Fruit fly (Drosophila melanogaster) whole organism, larva: Measurements from ENCODE around the gene CG3739.
A peak's percentile ranks its signal among the peaks of the same experiment; 100 is the strongest.

Experiments used
- noc ChIP-seq: fragments of 200-800 bp; sonication (Bioruptor generic); optimal IDR thresholded peaks from 3 replicates; lab custom pipeline; 2019; ENCODE audit warnings: missing biosample characterization, mild to moderate bottlenecking, missing genetic modification characterization, moderate library complexity

CG3739 gene

dm6 chr3R:19398467-19398866 is 5.3 kb downstream of the CG3739 start, which contains the start of gene CG31244:
Gene CG31244 (minus strand): TSS chr3R:19398567.
- no peak for TF ChIP-seq noc

- peak; percentile 91 for TF ChIP-seq noc
These were observed 9.9 kb downstream of the CG3739 start, which contains the start of the genes Ino80 and Aptx for dm6 chr3R:19403096-19403515. Gene Ino80 (minus strand): TSS chr3R:19403153. Gene Aptx (plus strand): TSS chr3R:19403455.

DNA sequence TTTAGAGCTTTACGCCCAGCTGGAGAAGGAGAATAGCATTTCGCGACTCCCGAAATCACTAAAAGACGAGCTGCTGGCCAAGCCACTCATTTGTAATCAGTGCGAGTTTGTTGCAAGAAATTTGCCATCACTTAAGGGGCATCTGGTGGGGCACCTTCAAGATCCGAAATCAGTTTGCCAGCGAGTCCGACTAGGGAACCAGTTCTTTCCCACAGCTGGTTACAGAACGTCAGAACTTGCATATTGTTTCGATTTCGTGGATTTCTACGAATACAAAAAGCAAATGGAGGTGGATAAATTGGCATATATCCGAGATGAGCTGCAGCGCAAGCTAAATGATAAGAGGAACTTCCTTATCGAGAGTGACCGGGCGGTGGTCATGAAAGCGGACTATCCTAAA is 11.1 kb downstream of the CG3739 start:
- TF ChIP-seq noc = no peak

DNA sequence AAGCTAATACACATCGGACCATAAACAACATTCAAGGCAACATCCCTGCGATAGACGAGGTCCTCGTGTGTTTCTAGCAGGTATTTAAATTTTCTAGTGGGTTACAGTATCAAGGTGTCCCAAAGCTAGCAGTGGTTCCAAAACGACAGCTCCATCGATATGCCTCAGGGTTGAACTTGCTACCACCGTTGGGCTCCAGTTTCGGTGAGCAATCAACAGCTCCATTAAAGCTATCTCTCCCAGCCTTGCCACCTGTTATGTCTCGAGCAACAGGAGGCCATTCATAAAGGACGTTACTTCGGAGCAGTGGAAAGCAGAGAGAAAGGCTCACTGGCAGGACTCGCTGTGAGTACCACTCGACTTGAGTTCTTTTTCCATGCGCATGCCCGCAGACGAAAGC is 13.7 kb downstream of the CG3739 start:
- no peak for TF ChIP-seq noc

- TF ChIP-seq noc = no peak
These were observed 15.4 kb downstream of the CG3739 start, which contains the start of gene CG11626 for dm6 chr3R:19408573-19408972. Gene CG11626 (plus strand): TSS chr3R:19408873.

DNA sequence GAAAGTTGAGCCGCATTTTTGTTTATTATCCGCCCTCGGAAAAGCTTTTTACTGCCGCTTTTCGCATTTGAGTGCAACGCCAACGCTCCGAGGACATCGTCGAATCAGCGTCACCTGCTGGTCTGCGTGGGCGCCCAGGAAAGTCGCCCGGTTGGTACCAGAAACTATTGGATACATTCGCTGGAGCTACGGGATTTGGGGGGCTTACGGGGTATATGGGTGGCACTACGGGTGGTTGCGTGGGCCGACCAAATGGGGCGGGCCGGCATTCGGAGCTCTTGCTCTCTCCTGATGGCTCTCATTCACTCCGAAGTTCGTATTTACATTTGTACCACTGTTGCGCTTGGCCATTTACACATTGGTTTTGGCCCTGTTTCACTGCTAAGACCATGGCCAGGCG is 18.2 kb downstream of the CG3739 start:
- no peak for TF ChIP-seq noc

dm6 chr3R:19412434-19412833 is 19.3 kb downstream of the CG3739 start, which contains the start of gene CG31221:
Gene CG31221 (plus strand): TSS chr3R:19412689.
- TF ChIP-seq noc = no peak

DNA sequence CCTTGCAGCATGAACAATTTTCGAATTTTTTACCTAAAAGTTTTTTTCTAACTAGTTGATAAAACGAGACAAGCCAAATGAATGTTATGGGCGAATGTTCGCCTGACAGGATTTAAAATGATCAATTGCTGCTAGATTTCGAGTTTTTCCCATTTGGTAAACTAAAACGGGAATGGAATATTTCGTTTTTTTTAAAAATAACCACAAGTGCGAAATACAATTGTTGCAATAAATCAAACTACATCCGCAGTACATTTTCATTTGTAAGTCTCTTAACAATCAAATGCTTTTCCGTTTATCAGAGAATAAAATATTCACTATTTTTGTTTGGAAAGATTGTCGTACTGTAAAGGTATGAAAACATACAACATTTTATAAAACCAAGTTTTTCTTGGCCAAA is 31.9 kb downstream of the CG3739 start, which contains the start of gene CG3517:
Gene CG3517 (minus strand): TSS at position 101 of the 400 bp plus-strand sequence.
- no peak for TF ChIP-seq noc
